Fruit fly (Drosophila melanogaster): ENCODE results near the gene yem.

dm6 chr3R:29091609-29092008 is 31.1 kb downstream of the yem start:
- TF ChIP-seq CG33017 (tag; optimal IDR thresholded peaks at IDR 0.05): no peak
- no peak for TF ChIP-seq toe (GFP tag; optimal IDR thresholded peaks at IDR 0.05)
- no peak for TF ChIP-seq Mnt (GFP tag; optimal IDR thresholded peaks at IDR 0.05)
- no peak for TF ChIP-seq bab1 (GFP tag; optimal IDR thresholded peaks at IDR 0.05)
